Fruit fly (Drosophila melanogaster) whole organism, wandering third instar larva: ENCODE data around the gene CG8993.

ENCODE experiments used
- Abd-B ChIP-seq: fragments of >200 bp; optimal IDR thresholded peaks from 2 replicates; lab custom pipeline; 2017; ENCODE audit warnings: missing biosample characterization, missing genetic modification characterization
- Hnf4 ChIP-seq: fragments of 200-800 bp; sonication (Bioruptor generic); optimal IDR thresholded peaks from 2 replicates; lab custom pipeline; 2016; ENCODE audit warnings: missing biosample characterization, mild to moderate bottlenecking, missing genetic modification characterization
- Hr83 ChIP-seq: fragments of 200-300 bp; sonication (Bioruptor generic); optimal IDR thresholded peaks from 2 replicates; lab custom pipeline; 2016; ENCODE audit warnings: missing biosample characterization, mild to moderate bottlenecking, missing genetic modification characterization, moderate library complexity; ENCODE audit not compliant: poor library complexity, severe bottlenecking
- N ChIP-seq: fragments of >200 bp; optimal IDR thresholded peaks from 2 replicates; lab custom pipeline; 2018; ENCODE audit warnings: missing biosample characterization, missing external identifiers, missing genetic modification characterization
- Vsx2 ChIP-seq: fragments of 200-300, 225-300 bp; sonication (Bioruptor generic); optimal IDR thresholded peaks from 2 replicates; lab custom pipeline; 2018; ENCODE audit warnings: missing biosample characterization, missing genetic modification characterization; ENCODE audit not compliant: partially characterized antibody
- dl ChIP-seq, 2 experiments: fragments of 175-275, 200-275 bp in 1 of 2; fragments of 200-275 bp in 1 of 2; sonication (Bioruptor generic); optimal IDR thresholded peaks; lab custom pipeline; 2018; ENCODE audit warnings: mild to moderate bottlenecking in 2 of 2, missing biosample characterization in 2 of 2, missing genetic modification characterization in 2 of 2, moderate library complexity in 2 of 2; ENCODE audit not compliant: partially characterized antibody in 2 of 2, insufficient read depth in 1 of 2
- ey ChIP-seq: fragments of 200-800 bp; sonication (Bioruptor generic); optimal IDR thresholded peaks from 2 replicates; lab custom pipeline; 2016; ENCODE audit warnings: missing biosample characterization, missing genetic modification characterization
- foxo ChIP-seq, 2 experiments: fragments of 200-800 bp; sonication (Bioruptor generic); optimal IDR thresholded peaks; 2 replicates in 1 of 2; 3 replicates in 1 of 2; lab custom pipeline; 2016 to 2017; ENCODE audit warnings: missing biosample characterization in 2 of 2, missing genetic modification characterization in 2 of 2
- h ChIP-seq: fragments of 200-800 bp; sonication (Bioruptor generic); optimal IDR thresholded peaks from 3 replicates; lab custom pipeline; 2016; ENCODE audit warnings: missing biosample characterization, mild to moderate bottlenecking, missing genetic modification characterization
- psq ChIP-seq: fragments of 200-800 bp; sonication (Bioruptor generic); optimal IDR thresholded peaks from 3 replicates; lab custom pipeline; 2017; ENCODE audit warnings: missing biosample characterization, mild to moderate bottlenecking, missing genetic modification characterization, moderate library complexity
- sv ChIP-seq: fragments of 200-800 bp; sonication (Bioruptor generic); optimal IDR thresholded peaks from 3 replicates; lab custom pipeline; 2016; ENCODE audit warnings: missing biosample characterization, missing genetic modification characterization
- usp ChIP-seq: fragments of >200 bp; optimal IDR thresholded peaks from 2 replicates; lab custom pipeline; 2017; ENCODE audit warnings: missing biosample characterization, missing genetic modification characterization
- woc ChIP-seq: sonication (Bioruptor generic); optimal IDR thresholded peaks from 2 replicates; lab custom pipeline; 2016; ENCODE audit warnings: missing biosample characterization, mild to moderate bottlenecking, missing genetic modification characterization

dm6 chr3L:2399788-2400187 is 27.8 kb downstream of the CG8993 start:
- TF ChIP-seq usp (no peak), sv (GFP tag; lab: Kevin White, UChicago) (no peak), N (GFP tag; lab: Kevin White, UChicago) (no peak), dl (GFP tag; optimal IDR thresholded peaks at IDR 0.05; lab: Kevin White, UChicago; ENCODE audit: insufficient read depth in 1 of 2, partially characterized antibody in 2 of 2) (no peak), h (GFP tag; lab: Kevin White, UChicago) (no peak), foxo (GFP tag; optimal IDR thresholded peaks at IDR 0.05; lab: Kevin White, UChicago) (no peak), ey (no peak), Hnf4 (GFP tag; lab: Kevin White, UChicago) (no peak), Hr83 (GFP tag; lab: Kevin White, UChicago) (no peak), Vsx2 (GFP tag; lab: Kevin White, UChicago) (no peak), psq (GFP tag; lab: Kevin White, UChicago) (no peak), Abd-B (no peak), woc (GFP tag; lab: Kevin White, UChicago) (no peak)
